In the genomic region with DNA sequence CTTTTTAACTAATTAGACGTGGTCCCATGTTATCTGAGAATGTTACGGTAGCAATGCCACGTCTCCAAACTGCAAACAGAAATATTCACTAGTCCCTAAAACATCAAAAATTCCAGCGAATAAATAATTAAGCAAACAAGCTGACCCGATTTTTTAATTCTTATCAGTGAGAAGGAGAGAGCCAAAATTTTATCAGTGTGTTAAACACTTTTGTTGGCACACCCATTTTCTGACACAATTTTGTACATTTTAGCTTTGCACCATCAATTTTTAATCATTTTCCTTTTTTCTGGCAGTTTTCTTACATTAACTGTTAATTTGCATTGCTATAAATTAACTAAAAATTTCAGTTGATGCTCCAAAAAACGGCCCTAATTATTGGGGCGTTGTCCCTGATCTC, we compare ENCODE assay signal across 5 worm cellular contexts.
TF ChIP-seq lines count a peak whose summit lies in the region.

A gene (plus strand): TSS at position 351 of the 400 bp plus-strand sequence.

TF ChIP-seq in whole organism, L1 larva, 84 proteins besides CTCF, POLR2A, EP300 and RAD21:
- TF ChIP-seq nhr-20 (tag; optimal IDR thresholded peaks at IDR 0.05; lab: Kevin White, UChicago) (no peak), lin-35 (GFP tag; optimal IDR thresholded peaks at IDR 0.05; lab: Kevin White, UChicago) (peak in 1 of 2 experiments; percentile 4), tlp-1 (tag; optimal IDR thresholded peaks at IDR 0.05; lab: Kevin White, UChicago) (no peak), elt-2 (tag; optimal IDR thresholded peaks at IDR 0.05; lab: Kevin White, UChicago) (peak; percentile 52), ama-1 (optimal IDR thresholded peaks at IDR 0.05; lab: Kevin White, UChicago) (no peak), ces-1 (GFP tag; optimal IDR thresholded peaks at IDR 0.05; lab: Kevin White, UChicago) (no peak), ceh-8 (GFP tag; optimal IDR thresholded peaks at IDR 0.05; lab: Kevin White, UChicago) (no peak)

TF ChIP-seq in whole organism, L2 larva, 48 proteins besides CTCF, POLR2A, EP300 and RAD21:
- TF ChIP-seq ama-1 (optimal IDR thresholded peaks at IDR 0.05; lab: Kevin White, UChicago), result no peak
- peak; percentile 76 for TF ChIP-seq fos-1 (tag; optimal IDR thresholded peaks at IDR 0.05; lab: Kevin White, UChicago)
- no peak for TF ChIP-seq nhr-11 (tag; optimal IDR thresholded peaks at IDR 0.05; lab: Kevin White, UChicago)
TF ChIP-seq in whole organism, L2 larva: peak in this region for 1.

TF ChIP-seq in whole organism, L3 larva, 47 proteins besides CTCF, POLR2A, EP300 and RAD21:
- TF ChIP-seq elt-2 (tag; optimal IDR thresholded peaks at IDR 0.05; lab: Kevin White, UChicago), result peak; percentile 70
- TF ChIP-seq pqm-1 (tag; optimal IDR thresholded peaks at IDR 0.05; lab: Kevin White, UChicago), result peak; percentile 20
- TF ChIP-seq fos-1 (tag; optimal IDR thresholded peaks at IDR 0.05; lab: Kevin White, UChicago), result no peak
- no peak for TF ChIP-seq nhr-237 (tag; optimal IDR thresholded peaks at IDR 0.05; lab: Kevin White, UChicago)
- no peak for TF ChIP-seq zag-1 (tag; optimal IDR thresholded peaks at IDR 0.05; lab: Kevin White, UChicago)
TF ChIP-seq in whole organism, L3 larva: peak in this region for 2.

TF ChIP-seq in whole organism, L4 larva, 104 proteins besides CTCF, POLR2A, EP300 and RAD21:
- no peak for TF ChIP-seq egl-27 (tag; optimal IDR thresholded peaks at IDR 0.05; lab: Kevin White, UChicago)
- TF ChIP-seq rbr-2 (tag; optimal IDR thresholded peaks at IDR 0.05; lab: Kevin White, UChicago), result no peak
- TF ChIP-seq pqm-1 (tag; optimal IDR thresholded peaks at IDR 0.05; lab: Kevin White, UChicago), result peak; percentile 96
- no peak for TF ChIP-seq daf-12 (tag; optimal IDR thresholded peaks at IDR 0.05; lab: Kevin White, UChicago)
- no peak for TF ChIP-seq daf-16 (GFP tag; optimal IDR thresholded peaks at IDR 0.05; lab: Kevin White, UChicago)
- peak; percentile 35 for TF ChIP-seq daf-16 (tag; optimal IDR thresholded peaks at IDR 0.05; lab: Kevin White, UChicago)
- TF ChIP-seq nhr-28 (tag; optimal IDR thresholded peaks at IDR 0.05; lab: Kevin White, UChicago), result peak; percentile 79
- no peak for TF ChIP-seq snpc-4 (tag; optimal IDR thresholded peaks at IDR 0.05; lab: Kevin White, UChicago)
- peak; percentile 7 for TF ChIP-seq hlh-11 (tag; optimal IDR thresholded peaks at IDR 0.05; lab: Kevin White, UChicago)
- TF ChIP-seq dmd-6 (GFP tag; IDR thresholded peaks at IDR 0.05; lab: Robert Waterston, UW), result peak; percentile 28; the same call in 1 of the 2 replicates
- TF ChIP-seq zfp-2 (tag; optimal IDR thresholded peaks at IDR 0.05; lab: Kevin White, UChicago), result no peak
TF ChIP-seq in whole organism, L4 larva: peak in this region for 5.

TF ChIP-seq in whole organism, young adult, 124 proteins besides CTCF, POLR2A, EP300 and RAD21:
- peak; percentile 56 for TF ChIP-seq nhr-80 (tag; optimal IDR thresholded peaks at IDR 0.05; lab: Kevin White, UChicago)
- TF ChIP-seq snpc-3.4 (tag; optimal IDR thresholded peaks at IDR 0.05; lab: Kevin White, UChicago), result no peak
TF ChIP-seq in whole organism, young adult: peak in this region for 1.
